Worm (Caenorhabditis elegans) whole organism, L4/young adult: ENCODE results near the gene tbb-1.

ENCODE experiments used
- W03F9.2 ChIP-seq: fragments of 150-350 bp; optimal IDR thresholded peaks from 2 replicates; lab custom pipeline; 2014; ENCODE audit warnings: missing biosample characterization, missing genetic modification characterization
- dao-5 ChIP-seq: sonication (generic microtip); optimal IDR thresholded peaks from 2 replicates; lab custom pipeline; 2016; ENCODE audit warnings: missing genotype, missing genetic modification characterization, moderate library complexity, missing compliant biosample characterization
- him-1 ChIP-seq: sonication (generic microtip); optimal IDR thresholded peaks from 2 replicates; lab custom pipeline; 2016; ENCODE audit warnings: missing genotype, missing genetic modification reagents, missing genetic modification characterization, missing compliant biosample characterization

- peak; percentile 19 for TF ChIP-seq W03F9.2 (tag; lab: Kevin White, UChicago)
- TF ChIP-seq him-1, result no peak
- no peak for TF ChIP-seq dao-5 (tag; lab: Kevin White, UChicago)
Measured at ce11 chrIII:10739902-10740301, 2.3 kb downstream of the tbb-1 start.
